Worm (Caenorhabditis elegans) whole organism, late embryonic: ENCODE results near the gene nhr-148.

Experiments
- fax-1 ChIP-seq: sonication (generic microtip); optimal IDR thresholded peaks from 2 replicates; lab custom pipeline; 2016; ENCODE audit warnings: missing genotype, missing genetic modification characterization, missing compliant biosample characterization
- tbx-7 ChIP-seq: sonication (generic microtip); optimal IDR thresholded peaks from 2 replicates; lab custom pipeline; 2016; ENCODE audit warnings: missing genotype, missing genetic modification characterization, missing compliant biosample characterization

DNA sequence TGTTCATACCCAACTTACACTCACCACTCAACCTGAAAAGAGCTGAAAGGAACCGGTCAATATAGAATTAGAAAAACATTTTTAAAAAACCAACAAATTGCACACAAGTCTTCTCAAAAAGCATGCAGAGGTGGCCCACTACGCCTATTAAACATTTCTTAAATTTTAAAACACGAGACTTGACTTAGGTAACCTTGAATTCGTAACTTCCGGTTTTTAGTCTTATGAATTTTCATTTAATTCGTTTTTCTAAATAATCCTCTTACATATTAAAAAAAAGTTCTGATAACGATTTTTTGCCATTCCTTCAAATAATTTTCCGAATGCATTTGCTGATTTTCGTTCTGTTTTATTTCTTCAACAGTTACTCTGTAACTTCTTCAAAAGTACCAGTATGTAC is 13.9 kb upstream of the nhr-148 start, which contains the start of gene clec-7:
- TF ChIP-seq fax-1 (tag; lab: Kevin White, UChicago) (no peak), tbx-7 (no peak)
